Fruit fly (Drosophila melanogaster): ENCODE data around the gene CG14074.

Gene CG14074

DNA sequence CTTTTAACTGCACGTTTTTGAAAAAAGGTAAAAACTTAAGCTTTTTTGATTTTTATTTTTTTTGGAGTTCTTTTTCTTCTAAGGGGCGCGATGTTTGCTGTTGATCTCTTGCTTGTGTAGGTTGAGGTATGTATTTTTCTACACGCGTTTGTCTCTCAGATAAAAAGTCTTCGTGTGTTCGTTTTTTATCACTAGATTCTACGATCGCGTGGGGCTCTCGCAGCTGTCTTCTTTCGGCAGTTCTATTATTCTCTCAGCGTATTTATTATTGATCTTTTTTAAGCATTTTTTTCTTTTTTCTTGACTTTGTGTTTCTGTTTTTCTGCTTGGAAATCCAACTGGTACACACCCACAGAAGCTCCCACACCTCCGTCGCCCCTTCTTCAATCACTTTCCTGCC, 29.1 kb downstream of the CG14074 start (continued):
- TF ChIP-seq E2f1 (GFP tag; IDR thresholded peaks at IDR 0.05) (no peak), slp2 (GFP tag; optimal IDR thresholded peaks at IDR 0.05) (no peak), Adf1 (GFP tag; IDR thresholded peaks at IDR 0.05) (no peak), klu (GFP tag; IDR thresholded peaks at IDR 0.05) (no peak), CG14441 (GFP tag; IDR thresholded peaks at IDR 0.05) (no peak), HLHmδ (GFP tag; optimal IDR thresholded peaks at IDR 0.05) (no peak), Gug (GFP tag; IDR thresholded peaks at IDR 0.05) (no peak), CG17359 (tag; optimal IDR thresholded peaks at IDR 0.05) (peak; percentile 31), sr (GFP tag; IDR thresholded peaks at IDR 0.05) (0 out of 3 replicates have a peak, but pooled peaks have one; percentile 37), dimm (GFP tag; IDR thresholded peaks at IDR 0.05) (no peak), C15 (GFP tag; IDR thresholded peaks at IDR 0.05) (no peak), cg (GFP tag; optimal IDR thresholded peaks at IDR 0.05) (peak; percentile 48), dmrt11E (tag; optimal IDR thresholded peaks at IDR 0.05) (no peak), HLH3B (GFP tag; IDR thresholded peaks at IDR 0.05) (no peak), Hsf (GFP tag; optimal IDR thresholded peaks at IDR 0.05) (no peak), Hmx (GFP tag; optimal IDR thresholded peaks at IDR 0.05) (no peak), MBD-R2 (GFP tag; IDR thresholded peaks at IDR 0.05) (no peak), Drgx (GFP tag; IDR thresholded peaks at IDR 0.05) (no peak), trem (tag; optimal IDR thresholded peaks at IDR 0.05) (no peak), stwl (tag; optimal IDR thresholded peaks at IDR 0.05) (no peak), NFAT (GFP tag; IDR thresholded peaks at IDR 0.05) (no peak), Deaf1 (tag; optimal IDR thresholded peaks at IDR 0.05) (peak; percentile 88), Bdp1 (GFP tag; optimal IDR thresholded peaks at IDR 0.05) (no peak), CG12769 (tag; optimal IDR thresholded peaks at IDR 0.05) (peak; percentile 22), CG11695 (GFP tag; IDR thresholded peaks at IDR 0.05) (no peak), CG17568 (GFP tag; optimal IDR thresholded peaks at IDR 0.05) (no peak), CG6813 (GFP tag; optimal IDR thresholded peaks at IDR 0.05) (no peak), chm (GFP tag; IDR thresholded peaks at IDR 0.05) (no peak), Ssrp (tag; optimal IDR thresholded peaks at IDR 0.05) (no peak), CG18262 (tag; optimal IDR thresholded peaks at IDR 0.05) (no peak), jigr1 (GFP tag; IDR thresholded peaks at IDR 0.05) (no peak), CG10959 (GFP tag; IDR thresholded peaks at IDR 0.05) (no peak), nerfin-1 (tag; optimal IDR thresholded peaks at IDR 0.05) (no peak), BtbVII (GFP tag; optimal IDR thresholded peaks at IDR 0.05) (peak; percentile 31), Sry-β (GFP tag; optimal IDR thresholded peaks at IDR 0.05) (no peak), pho (GFP tag; optimal IDR thresholded peaks at IDR 0.05) (no peak), CG9727 (GFP tag; optimal IDR thresholded peaks at IDR 0.05) (no peak), CG11085 (GFP tag; IDR thresholded peaks at IDR 0.05) (no peak), hkb (optimal IDR thresholded peaks at IDR 0.05) (no peak), hkb (GFP tag; IDR thresholded peaks at IDR 0.05) (0 out of 2 replicates have a peak, but pooled peaks have one; percentile 16), ap (GFP tag; IDR thresholded peaks at IDR 0.05) (no peak), caup (GFP tag; optimal IDR thresholded peaks at IDR 0.05; ENCODE audit: severe bottlenecking) (peak; percentile 14), so (GFP tag; IDR thresholded peaks at IDR 0.05) (0 out of 3 replicates have a peak, but pooled peaks have one; percentile 22), CG5953 (GFP tag; IDR thresholded peaks at IDR 0.05) (no peak), sens-2 (GFP tag; IDR thresholded peaks at IDR 0.05) (no peak), toy (GFP tag; IDR thresholded peaks at IDR 0.05) (no peak), lab (GFP tag; optimal IDR thresholded peaks at IDR 0.05) (peak; percentile 55), Nf-YA (GFP tag; IDR thresholded peaks at IDR 0.05) (no peak), ewg (GFP tag; optimal IDR thresholded peaks at IDR 0.05) (no peak), Hr51 (GFP tag; optimal IDR thresholded peaks at IDR 0.05) (no peak), Sox102F (GFP tag; optimal IDR thresholded peaks at IDR 0.05) (no peak), cwo (GFP tag; optimal IDR thresholded peaks at IDR 0.05) (peak; percentile 70)
